Fruit fly (Drosophila melanogaster): ENCODE measurements around the gene GAA1.

Gene GAA1

dm6 chrX:5880139-5880924 is 7.2 kb upstream of the GAA1 start (continued):
- TF ChIP-seq NC2β (GFP tag; optimal IDR thresholded peaks at IDR 0.05) (no peak), CG17612 (GFP tag; IDR thresholded peaks at IDR 0.05) (no peak), CG4424 (GFP tag; optimal IDR thresholded peaks at IDR 0.05) (peak; percentile 44), CG4820 (GFP tag; optimal IDR thresholded peaks at IDR 0.05) (peak; percentile 29), D19A (tag; optimal IDR thresholded peaks at IDR 0.05) (peak; percentile 19), yki (optimal IDR thresholded peaks at IDR 0.05) (no peak), CG31388 (GFP tag; optimal IDR thresholded peaks at IDR 0.05) (no peak), kah (GFP tag; optimal IDR thresholded peaks at IDR 0.05) (peak; percentile 83), Nf-YC (tag; optimal IDR thresholded peaks at IDR 0.05) (peak; percentile 35), CG1792 (GFP tag; optimal IDR thresholded peaks at IDR 0.05) (peak; percentile 38), pfk (GFP tag; optimal IDR thresholded peaks at IDR 0.05) (no peak), nmo (GFP tag; optimal IDR thresholded peaks at IDR 0.05) (peak; percentile 22), Sox100B (GFP tag; optimal IDR thresholded peaks at IDR 0.05) (peak; percentile 33), Ravus (GFP tag; IDR thresholded peaks at IDR 0.05) (no peak), dpn (GFP tag; optimal IDR thresholded peaks at IDR 0.05) (peak in 1 of 2 experiments; percentile 52), CG3995 (GFP tag; optimal IDR thresholded peaks at IDR 0.05) (peak; percentile 44), MTF-1 (GFP tag; optimal IDR thresholded peaks at IDR 0.05; ENCODE audit: borderline replicate concordance) (peak; percentile 45), CG13123 (GFP tag; optimal IDR thresholded peaks at IDR 0.05) (peak; percentile 31), CG10654 (GFP tag; optimal IDR thresholded peaks at IDR 0.05) (peak; percentile 17), CG13775 (GFP tag; optimal IDR thresholded peaks at IDR 0.05) (peak; percentile 8), Sry-β (GFP tag; optimal IDR thresholded peaks at IDR 0.05) (no peak), luna (GFP tag; optimal IDR thresholded peaks at IDR 0.05) (no peak), Awh (GFP tag; IDR thresholded peaks at IDR 0.05) (no peak), Scr (GFP tag; IDR thresholded peaks at IDR 0.05; ENCODE audit: partially characterized antibody) (no peak), peb (GFP tag; IDR thresholded peaks at IDR 0.05) (no peak), CG9817 (tag; optimal IDR thresholded peaks at IDR 0.05) (peak; percentile 39), CG9797 (GFP tag; optimal IDR thresholded peaks at IDR 0.05) (no peak), Xbp1 (GFP tag; optimal IDR thresholded peaks at IDR 0.05) (peak; percentile 49), CG16815 (GFP tag; optimal IDR thresholded peaks at IDR 0.05) (peak; percentile 13), CG33213 (GFP tag; optimal IDR thresholded peaks at IDR 0.05) (peak; percentile 20), Drgx (GFP tag; IDR thresholded peaks at IDR 0.05) (peak; percentile 86), Deaf1 (tag; optimal IDR thresholded peaks at IDR 0.05) (peak; percentile 52), CG1233 (GFP tag; optimal IDR thresholded peaks at IDR 0.05) (peak; percentile 18), grau (tag; optimal IDR thresholded peaks at IDR 0.05) (peak; percentile 98), Dref (GFP tag; IDR thresholded peaks at IDR 0.05) (no peak), chif (GFP tag; optimal IDR thresholded peaks at IDR 0.05) (peak in 1 of 2 experiments; percentile 35), MESR4 (GFP tag; optimal IDR thresholded peaks at IDR 0.05) (peak; percentile 8), Sox102F (GFP tag; optimal IDR thresholded peaks at IDR 0.05) (peak; percentile 52), odd (GFP tag; optimal IDR thresholded peaks at IDR 0.05) (peak; percentile 43), CG6813 (GFP tag; optimal IDR thresholded peaks at IDR 0.05) (peak; percentile 8), CG34224 (GFP tag; IDR thresholded peaks at IDR 0.05; ENCODE audit: partially characterized antibody) (no peak), CG4854 (GFP tag; optimal IDR thresholded peaks at IDR 0.05) (peak; percentile 27), Adf1 (GFP tag; IDR thresholded peaks at IDR 0.05) (no peak), B-H1 (GFP tag; IDR thresholded peaks at IDR 0.05) (no peak), CG18764 (GFP tag; optimal IDR thresholded peaks at IDR 0.05) (no peak), CG12236 (GFP tag; optimal IDR thresholded peaks at IDR 0.05) (no peak), bowl (GFP tag; IDR thresholded peaks at IDR 0.05) (no peak), ftz-f1 (GFP tag; optimal IDR thresholded peaks at IDR 0.05) (no peak), exex (tag; optimal IDR thresholded peaks at IDR 0.05) (peak; percentile 39), usp (GFP tag; optimal IDR thresholded peaks at IDR 0.05) (no peak)

Data from whole organism, embryonic.